Fruit fly (Drosophila melanogaster): Measurements from ENCODE around the gene Sry-delta.
A peak's percentile ranks its signal among the peaks of the same experiment; 100 is the strongest.

The Sry-delta gene

DNA sequence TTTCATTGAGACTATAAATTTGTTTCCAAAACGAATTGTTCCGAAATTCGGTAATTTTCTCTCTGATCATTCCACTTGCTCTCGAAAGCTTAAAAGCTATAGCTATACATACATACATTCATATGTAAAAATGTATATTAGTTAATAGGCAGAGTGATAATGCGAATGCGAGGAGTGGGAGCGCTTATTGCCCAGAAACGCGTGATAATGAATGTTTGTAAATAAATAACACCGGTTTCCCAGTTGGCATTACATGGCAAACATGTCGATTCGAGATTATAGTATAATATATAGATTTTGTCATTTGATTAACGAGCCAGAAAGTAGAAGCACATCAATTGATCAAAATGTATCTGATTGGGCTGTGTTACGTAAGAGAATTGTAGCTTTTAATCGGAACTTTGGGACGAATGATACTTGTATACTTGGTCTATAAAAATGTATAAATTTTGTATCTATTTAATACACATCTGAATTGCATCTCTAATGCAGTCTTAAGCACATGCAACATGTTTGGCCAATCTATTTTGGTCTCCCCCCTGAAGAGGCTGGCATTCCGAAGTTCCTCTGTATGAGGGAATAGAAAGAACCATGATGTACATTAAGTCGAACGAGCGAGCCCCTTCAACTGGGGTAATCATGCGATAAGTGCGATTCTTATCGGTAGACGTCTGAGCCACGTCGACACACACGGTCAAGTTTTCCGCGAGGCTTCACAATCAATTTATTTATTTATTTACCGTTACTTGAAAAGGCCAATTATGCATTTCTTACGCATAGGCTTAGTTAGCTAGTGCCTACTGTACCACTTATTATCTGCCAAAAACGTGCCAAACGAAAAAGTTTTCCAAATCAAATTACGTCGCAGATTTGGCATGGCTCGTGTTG is 30.3 kb upstream of the Sry-delta start (continued):
- TF ChIP-seq sisA (GFP tag; IDR thresholded peaks at IDR 0.05) (no peak; the same call in 1 of the 2 replicates), HLHmδ (GFP tag; optimal IDR thresholded peaks at IDR 0.05) (no peak), maf-S (GFP tag; optimal IDR thresholded peaks at IDR 0.05) (no peak), dati (GFP tag; IDR thresholded peaks at IDR 0.05) (no peak), dysf (GFP tag; IDR thresholded peaks at IDR 0.05) (peak; percentile 54; the same call in 2 of the 3 replicates), CG31365 (tag; optimal IDR thresholded peaks at IDR 0.05) (no peak), YL-1 (GFP tag; optimal IDR thresholded peaks at IDR 0.05) (peak; percentile 17), D19B (GFP tag; optimal IDR thresholded peaks at IDR 0.05) (peak; percentile 9), CG18599 (GFP tag; optimal IDR thresholded peaks at IDR 0.05) (peak; percentile 67), CoRest (tag; optimal IDR thresholded peaks at IDR 0.05) (no peak), Gug (GFP tag; IDR thresholded peaks at IDR 0.05) (0 out of 4 replicates have a peak, but pooled peaks have one; percentile 20), Med (GFP tag) (peak; percentile 91), Six4 (GFP tag; optimal IDR thresholded peaks at IDR 0.05) (no peak), CG2875 (GFP tag; optimal IDR thresholded peaks at IDR 0.05) (no peak), esg (GFP tag; conservative IDR thresholded peaks at IDR 0.05) (no peak), Ada2b (GFP tag; IDR thresholded peaks at IDR 0.05) (0 out of 2 replicates have a peak, but pooled peaks have one; percentile 25), CG4360 (GFP tag; IDR thresholded peaks at IDR 0.05) (no peak), H15 (GFP tag; IDR thresholded peaks at IDR 0.05) (no peak), grau (tag; optimal IDR thresholded peaks at IDR 0.05) (peak; percentile 80), hkb (optimal IDR thresholded peaks at IDR 0.05) (no peak), hkb (GFP tag; IDR thresholded peaks at IDR 0.05) (peak; percentile 47), gsb (GFP tag; IDR thresholded peaks at IDR 0.05) (no peak), gsb-n (tag; optimal IDR thresholded peaks at IDR 0.05) (no peak), CG18262 (tag; optimal IDR thresholded peaks at IDR 0.05) (no peak), CG9215 (GFP tag; IDR thresholded peaks at IDR 0.05) (peak; percentile 27; the same call in 1 of the 2 replicates), Bdp1 (GFP tag; optimal IDR thresholded peaks at IDR 0.05) (no peak), E2f1 (GFP tag; IDR thresholded peaks at IDR 0.05) (no peak), prd (optimal IDR thresholded peaks at IDR 0.05) (no peak), prd (GFP tag; IDR thresholded peaks at IDR 0.05) (peak; percentile 35; the same call in 1 of the 3 replicates), dm (GFP tag; optimal IDR thresholded peaks at IDR 0.05) (no peak), fd64A (GFP tag; optimal IDR thresholded peaks at IDR 0.05) (no peak), CG12391 (tag; optimal IDR thresholded peaks at IDR 0.05) (no peak), HLH54F (GFP tag; optimal IDR thresholded peaks at IDR 0.05) (peak; percentile 6), cg (GFP tag; optimal IDR thresholded peaks at IDR 0.05) (no peak), Fer2 (tag; optimal IDR thresholded peaks at IDR 0.05) (no peak), tap (tag; optimal IDR thresholded peaks at IDR 0.05) (no peak), ase (GFP tag; IDR thresholded peaks at IDR 0.05) (no peak), CG6689 (GFP tag; IDR thresholded peaks at IDR 0.05) (no peak), row (GFP tag; IDR thresholded peaks at IDR 0.05) (peak; percentile 49), CG7839 (tag; optimal IDR thresholded peaks at IDR 0.05) (peak; percentile 6), trh (GFP tag; optimal IDR thresholded peaks at IDR 0.05) (no peak), Ets65A (GFP tag) (no peak), klu (GFP tag; IDR thresholded peaks at IDR 0.05) (no peak), gem (tag; optimal IDR thresholded peaks at IDR 0.05) (no peak), HLH4C (GFP tag; IDR thresholded peaks at IDR 0.05; ENCODE audit: partially characterized antibody) (no peak), Ptx1 (GFP tag; IDR thresholded peaks at IDR 0.05) (0 out of 2 replicates have a peak, but pooled peaks have one; percentile 32), CG10431 (GFP tag; optimal IDR thresholded peaks at IDR 0.05) (no peak), CG34224 (GFP tag; IDR thresholded peaks at IDR 0.05; ENCODE audit: partially characterized antibody) (no peak), CG12299 (tag; optimal IDR thresholded peaks at IDR 0.05) (no peak), CG31224 (GFP tag; IDR thresholded peaks at IDR 0.05) (peak; percentile 43)
